Worm (Caenorhabditis elegans): ENCODE data around the gene F35E8.7.

- TF ChIP-seq scrt-1 (GFP tag; IDR thresholded peaks at IDR 0.05): no peak
- no peak for TF ChIP-seq ama-1 (optimal IDR thresholded peaks at IDR 0.05)
- TF ChIP-seq F13C5.2 (tag; optimal IDR thresholded peaks at IDR 0.05): no peak
- TF ChIP-seq ceh-13 (GFP tag; optimal IDR thresholded peaks at IDR 0.05): no peak
- no peak for TF ChIP-seq sea-1 (GFP tag; conservative IDR thresholded peaks at IDR 0.05)
- TF ChIP-seq ceh-36 (tag; optimal IDR thresholded peaks at IDR 0.05): no peak
- no peak for TF ChIP-seq aly-1 (tag; optimal IDR thresholded peaks at IDR 0.05)
- no peak for TF ChIP-seq hmbx-1 (tag; optimal IDR thresholded peaks at IDR 0.05)
- TF ChIP-seq hmg-4 (GFP tag; optimal IDR thresholded peaks at IDR 0.05): no peak
- TF ChIP-seq ets-7 (tag; optimal IDR thresholded peaks at IDR 0.05): no peak
- TF ChIP-seq B0310.2 (tag; optimal IDR thresholded peaks at IDR 0.05): no peak
- TF ChIP-seq hnd-1 (tag; optimal IDR thresholded peaks at IDR 0.05): no peak
Observed at ce11 chrV:15943125-15943524, 29.3 kb downstream of the F35E8.7 start, which contains the start of gene srw-53.
